Fruit fly (Drosophila melanogaster) whole organism, wandering third instar larva: Measurements from ENCODE around the gene CG4161.
A peak's percentile ranks its signal among the peaks of the same experiment; 100 is the strongest.

Experiments
- Abd-B ChIP-seq: fragments of >200 bp; optimal IDR thresholded peaks from 2 replicates; lab custom pipeline; 2017; ENCODE audit warnings: missing biosample characterization, missing genetic modification characterization
- CG32264 ChIP-seq: fragments of 200-800 bp; sonication (Bioruptor generic); optimal IDR thresholded peaks from 2 replicates; lab custom pipeline; 2016; ENCODE audit warnings: missing biosample characterization, missing genetic modification characterization
- CG9705 ChIP-seq: fragments of 200-800 bp; sonication (Bioruptor generic); optimal IDR thresholded peaks from 2 replicates; lab custom pipeline; 2018; ENCODE audit warnings: missing biosample characterization, mild to moderate bottlenecking, missing genetic modification characterization
- CrebA ChIP-seq: fragments of 200-800 bp; sonication (Bioruptor generic); optimal IDR thresholded peaks from 2 replicates; lab custom pipeline; 2016; ENCODE audit warnings: missing biosample characterization, mild to moderate bottlenecking, missing genetic modification characterization, borderline replicate concordance
- Dfd ChIP-seq: fragments of >200 bp; optimal IDR thresholded peaks from 2 replicates; lab custom pipeline; 2017; ENCODE audit warnings: missing biosample characterization, missing genetic modification characterization
- Dif ChIP-seq: fragments of 200-275, 200-300 bp; sonication (Bioruptor generic); optimal IDR thresholded peaks from 2 replicates; lab custom pipeline; 2018; ENCODE audit warnings: missing biosample characterization, missing genetic modification characterization; ENCODE audit not compliant: partially characterized antibody
- GATAd ChIP-seq: sonication (Bioruptor generic); optimal IDR thresholded peaks from 2 replicates; lab custom pipeline; 2016; ENCODE audit warnings: missing biosample characterization, missing genetic modification characterization
- HLH106 ChIP-seq: fragments of 200-800 bp; optimal IDR thresholded peaks from 3 replicates; lab custom pipeline; 2019; ENCODE audit warnings: missing biosample characterization, mild to moderate bottlenecking, missing genetic modification characterization, moderate library complexity
- Hnf4 ChIP-seq: fragments of 200-800 bp; sonication (Bioruptor generic); optimal IDR thresholded peaks from 2 replicates; lab custom pipeline; 2016; ENCODE audit warnings: missing biosample characterization, mild to moderate bottlenecking, missing genetic modification characterization
- Hr78 ChIP-seq: fragments of >200 bp; optimal IDR thresholded peaks from 2 replicates; lab custom pipeline; 2017; ENCODE audit warnings: missing biosample characterization, missing genetic modification characterization
- Hr83 ChIP-seq: fragments of 200-300 bp; sonication (Bioruptor generic); optimal IDR thresholded peaks from 2 replicates; lab custom pipeline; 2016; ENCODE audit warnings: missing biosample characterization, mild to moderate bottlenecking, missing genetic modification characterization, moderate library complexity; ENCODE audit not compliant: poor library complexity, severe bottlenecking
- Jra ChIP-seq: sonication (Bioruptor generic); optimal IDR thresholded peaks from 2 replicates; lab custom pipeline; 2016; ENCODE audit warnings: missing biosample characterization, missing genetic modification characterization
- Mio ChIP-seq: sonication (Bioruptor generic); optimal IDR thresholded peaks from 2 replicates; lab custom pipeline; 2016; ENCODE audit warnings: missing biosample characterization, missing genetic modification characterization
- Myc ChIP-seq: fragments of >200 bp; optimal IDR thresholded peaks from 2 replicates; lab custom pipeline; 2017
- N ChIP-seq: fragments of >200 bp; optimal IDR thresholded peaks from 2 replicates; lab custom pipeline; 2018; ENCODE audit warnings: missing biosample characterization, missing external identifiers, missing genetic modification characterization
- OdsH ChIP-seq: fragments of 200-800 bp; sonication (Bioruptor generic); optimal IDR thresholded peaks from 2 replicates; lab custom pipeline; 2016; ENCODE audit warnings: missing biosample characterization, mild to moderate bottlenecking, missing genetic modification characterization
- Rel ChIP-seq, 2 experiments: fragments of 200-800 bp; sonication (Bioruptor generic) in 1 of 2; optimal IDR thresholded peaks; 2 replicates in 1 of 2; 3 replicates in 1 of 2; lab custom pipeline; 2016 to 2019; ENCODE audit warnings: mild to moderate bottlenecking in 2 of 2, missing biosample characterization in 2 of 2, missing genetic modification characterization in 2 of 2, moderate library complexity in 1 of 2
- Sp1 ChIP-seq: fragments of 200-800 bp; sonication (Bioruptor generic); optimal IDR thresholded peaks from 3 replicates; lab custom pipeline; 2019; ENCODE audit warnings: missing biosample characterization, mild to moderate bottlenecking, missing genetic modification characterization, moderate library complexity
- Vsx2 ChIP-seq: fragments of 200-300, 225-300 bp; sonication (Bioruptor generic); optimal IDR thresholded peaks from 2 replicates; lab custom pipeline; 2018; ENCODE audit warnings: missing biosample characterization, missing genetic modification characterization; ENCODE audit not compliant: partially characterized antibody
- br ChIP-seq: fragments of 200-800 bp; sonication (Bioruptor generic); optimal IDR thresholded peaks from 2 replicates; lab custom pipeline; 2016; ENCODE audit warnings: missing biosample characterization, missing genetic modification characterization
- brk ChIP-seq: fragments of 200-800 bp; sonication (Bioruptor generic); optimal IDR thresholded peaks from 2 replicates; lab custom pipeline; 2016; ENCODE audit warnings: missing biosample characterization, mild to moderate bottlenecking, missing genetic modification characterization
- dl ChIP-seq, 2 experiments: fragments of 175-275, 200-275 bp in 1 of 2; fragments of 200-275 bp in 1 of 2; sonication (Bioruptor generic); optimal IDR thresholded peaks; lab custom pipeline; 2018; ENCODE audit warnings: mild to moderate bottlenecking in 2 of 2, missing biosample characterization in 2 of 2, missing genetic modification characterization in 2 of 2, moderate library complexity in 2 of 2; ENCODE audit not compliant: partially characterized antibody in 2 of 2, insufficient read depth in 1 of 2
- dmrt93B ChIP-seq: fragments of 200-800 bp; sonication (Bioruptor generic); optimal IDR thresholded peaks from 2 replicates; lab custom pipeline; 2018; ENCODE audit warnings: missing biosample characterization, mild to moderate bottlenecking, missing genetic modification characterization
- dsf ChIP-seq: sonication (Bioruptor generic); optimal IDR thresholded peaks from 2 replicates; lab custom pipeline; 2016; ENCODE audit warnings: missing biosample characterization, missing genetic modification characterization, borderline replicate concordance
- ey ChIP-seq: fragments of 200-800 bp; sonication (Bioruptor generic); optimal IDR thresholded peaks from 2 replicates; lab custom pipeline; 2016; ENCODE audit warnings: missing biosample characterization, missing genetic modification characterization
- foxo ChIP-seq, 2 experiments: fragments of 200-800 bp; sonication (Bioruptor generic); optimal IDR thresholded peaks; 2 replicates in 1 of 2; 3 replicates in 1 of 2; lab custom pipeline; 2016 to 2017; ENCODE audit warnings: missing biosample characterization in 2 of 2, missing genetic modification characterization in 2 of 2
- fru ChIP-seq: fragments of 200-800 bp; sonication (Bioruptor generic); optimal IDR thresholded peaks from 3 replicates; lab custom pipeline; 2016; ENCODE audit warnings: missing biosample characterization, mild to moderate bottlenecking, missing genetic modification characterization
- h ChIP-seq: fragments of 200-800 bp; sonication (Bioruptor generic); optimal IDR thresholded peaks from 3 replicates; lab custom pipeline; 2016; ENCODE audit warnings: missing biosample characterization, mild to moderate bottlenecking, missing genetic modification characterization
- jim ChIP-seq: fragments of 175-275, 200-325 bp; sonication (Bioruptor generic); optimal IDR thresholded peaks from 2 replicates; lab custom pipeline; 2016; ENCODE audit warnings: missing biosample characterization, mild to moderate bottlenecking, missing genetic modification characterization
- lola ChIP-seq: fragments of >200 bp; optimal IDR thresholded peaks from 2 replicates; lab custom pipeline; 2017; ENCODE audit warnings: missing biosample characterization, missing genetic modification characterization
- pan ChIP-seq: fragments of >200 bp; optimal IDR thresholded peaks from 2 replicates; lab custom pipeline; 2017
- psq ChIP-seq: fragments of 200-800 bp; sonication (Bioruptor generic); optimal IDR thresholded peaks from 3 replicates; lab custom pipeline; 2017; ENCODE audit warnings: missing biosample characterization, mild to moderate bottlenecking, missing genetic modification characterization, moderate library complexity
- rgr ChIP-seq: fragments of 200-800 bp; sonication (Bioruptor generic); optimal IDR thresholded peaks from 3 replicates; lab custom pipeline; 2016; ENCODE audit warnings: missing biosample characterization, mild to moderate bottlenecking, missing genetic modification characterization
- sage ChIP-seq: fragments of 200-800 bp; sonication (Bioruptor generic); optimal IDR thresholded peaks from 2 replicates; lab custom pipeline; 2016; ENCODE audit warnings: missing biosample characterization, mild to moderate bottlenecking, missing genetic modification characterization
- sv ChIP-seq: fragments of 200-800 bp; sonication (Bioruptor generic); optimal IDR thresholded peaks from 3 replicates; lab custom pipeline; 2016; ENCODE audit warnings: missing biosample characterization, missing genetic modification characterization
- tai ChIP-seq: sonication (Bioruptor generic); optimal IDR thresholded peaks from 2 replicates; lab custom pipeline; 2016; ENCODE audit warnings: missing biosample characterization, missing genetic modification characterization
- usp ChIP-seq: fragments of >200 bp; optimal IDR thresholded peaks from 2 replicates; lab custom pipeline; 2017; ENCODE audit warnings: missing biosample characterization, missing genetic modification characterization
- woc ChIP-seq: sonication (Bioruptor generic); optimal IDR thresholded peaks from 2 replicates; lab custom pipeline; 2016; ENCODE audit warnings: missing biosample characterization, mild to moderate bottlenecking, missing genetic modification characterization

Gene CG4161

dm6 chr2L:15458919-15459318 is 25.8 kb downstream of the CG4161 start (continued):
- TF ChIP-seq br (GFP tag; lab: Kevin White, UChicago), result peak; percentile 36
- peak; percentile 26 for TF ChIP-seq Sp1 (GFP tag; lab: Kevin White, UChicago)
- peak; percentile 55 for TF ChIP-seq HLH106 (tag; lab: Kevin White, UChicago)

- TF ChIP-seq h (GFP tag; lab: Kevin White, UChicago), result peak; percentile 7
- no peak for TF ChIP-seq br (GFP tag; lab: Kevin White, UChicago)
- no peak for TF ChIP-seq jim (GFP tag; lab: Kevin White, UChicago)
- TF ChIP-seq GATAd (GFP tag; lab: Kevin White, UChicago), result no peak
- peak; percentile 29 for TF ChIP-seq ey (GFP tag; lab: Kevin White, UChicago)
- TF ChIP-seq dl (GFP tag; optimal IDR thresholded peaks at IDR 0.05; lab: Kevin White, UChicago; ENCODE audit: insufficient read depth in 1 of 2, partially characterized antibody in 2 of 2), result no peak
- no peak for TF ChIP-seq CrebA
Observed at dm6 chr2L:15462998-15463397, 29.9 kb downstream of the CG4161 start.

- TF ChIP-seq Dfd (GFP tag; lab: Kevin White, UChicago) (no peak), sv (GFP tag; lab: Kevin White, UChicago) (no peak), brk (GFP tag; lab: Kevin White, UChicago) (no peak), foxo (GFP tag; optimal IDR thresholded peaks at IDR 0.05; lab: Kevin White, UChicago) (peak in 1 of 2 experiments; percentile 46), HLH106 (tag; lab: Kevin White, UChicago) (peak; percentile 74), Dif (GFP tag; lab: Kevin White, UChicago) (no peak), sage (GFP tag; lab: Kevin White, UChicago) (no peak), CG32264 (no peak), Vsx2 (no peak), tai (no peak), psq (GFP tag; lab: Kevin White, UChicago) (peak; percentile 36), GATAd (GFP tag; lab: Kevin White, UChicago) (no peak), N (no peak), rgr (GFP tag; lab: Kevin White, UChicago) (peak; percentile 23), dsf (no peak), OdsH (GFP tag; lab: Kevin White, UChicago) (peak; percentile 36), br (GFP tag; lab: Kevin White, UChicago) (no peak), Mio (no peak), CrebA (no peak), Sp1 (GFP tag; lab: Kevin White, UChicago) (peak; percentile 47), Rel (GFP tag; optimal IDR thresholded peaks at IDR 0.05; lab: Kevin White, UChicago) (no peak), Rel (tag; optimal IDR thresholded peaks at IDR 0.05; lab: Kevin White, UChicago) (no peak), Hr83 (GFP tag; lab: Kevin White, UChicago) (no peak), Abd-B (GFP tag; lab: Kevin White, UChicago) (no peak), h (GFP tag; lab: Kevin White, UChicago) (peak; percentile 44), CG9705 (GFP tag; lab: Kevin White, UChicago) (peak; percentile 36), fru (GFP tag; lab: Kevin White, UChicago) (peak; percentile 34), jim (GFP tag; lab: Kevin White, UChicago) (no peak), Hnf4 (GFP tag; lab: Kevin White, UChicago) (no peak), pan (lab: Kevin White, UChicago) (no peak), lola (no peak), dl (GFP tag; optimal IDR thresholded peaks at IDR 0.05; lab: Kevin White, UChicago; ENCODE audit: insufficient read depth in 1 of 2, partially characterized antibody in 2 of 2) (no peak), woc (GFP tag; lab: Kevin White, UChicago) (no peak), Jra (GFP tag; lab: Kevin White, UChicago) (no peak), dmrt93B (GFP tag; lab: Kevin White, UChicago) (peak; percentile 47), ey (GFP tag; lab: Kevin White, UChicago) (no peak), Hr78 (GFP tag; lab: Kevin White, UChicago) (no peak), usp (GFP tag; lab: Kevin White, UChicago) (no peak), Myc (lab: Kevin White, UChicago) (no peak)
- TF ChIP-seq, all 38 proteins: peak for 10
Observed at dm6 chr2L:15463515-15463914, 30.4 kb downstream of the CG4161 start.
